Worm (Caenorhabditis elegans) whole organism, L1 larva: ENCODE data around the gene T13A10.1.

ENCODE experiments used
- C04F5.9 ChIP-seq: sonication (generic microtip); optimal IDR thresholded peaks from 2 replicates; lab custom pipeline; 2016; ENCODE audit warnings: missing genetic modification characterization, missing compliant biosample characterization
- C16A3.4 ChIP-seq: fragments of 150-350 bp; optimal IDR thresholded peaks from 2 replicates; lab custom pipeline; 2014; ENCODE audit warnings: missing biosample characterization, missing genetic modification characterization
- Y116A8C.19 ChIP-seq: sonication (generic microtip); optimal IDR thresholded peaks from 2 replicates; lab custom pipeline; 2016; ENCODE audit warnings: missing compliant biosample characterization, missing genetic modification characterization, borderline replicate concordance
- aly-2 ChIP-seq: fragments of 150-350 bp; optimal IDR thresholded peaks from 2 replicates; lab custom pipeline; 2014; ENCODE audit warnings: missing biosample characterization, missing genetic modification characterization
- ama-1 ChIP-seq: fragments of 150-350 bp; optimal IDR thresholded peaks from 2 replicates; lab custom pipeline; 2014
- blmp-1 ChIP-seq: fragments of 150-350 bp; optimal IDR thresholded peaks from 2 replicates; lab custom pipeline; 2014; ENCODE audit warnings: missing biosample characterization, missing genetic modification characterization
- ceh-8 ChIP-seq: fragments of 200-800 bp; sonication (Bioruptor generic); optimal IDR thresholded peaks from 2 replicates; lab custom pipeline; 2018; ENCODE audit warnings: mild to moderate bottlenecking, missing genetic modification characterization, moderate library complexity, missing compliant biosample characterization
- ceh-82 ChIP-seq, 3 experiments: fragments of 150-350 bp in 1 of 3; sonication (generic microtip) in 2 of 3; optimal IDR thresholded peaks; 2 replicates each; lab custom pipeline; 2014 to 2017; ENCODE audit warnings: missing biosample characterization in 3 of 3, missing genetic modification characterization in 3 of 3
- ceh-88 ChIP-seq: fragments of 200-800 bp; sonication (Bioruptor generic); IDR thresholded peaks from 2 replicates; pipeline ENCODE4 v1.3.6; 2022; ENCODE audit warnings: missing genetic modification characterization, missing compliant biosample characterization
- ceh-90 ChIP-seq: sonication (generic microtip); optimal IDR thresholded peaks from 2 replicates; lab custom pipeline; 2016; ENCODE audit warnings: missing genetic modification characterization, missing compliant biosample characterization
- ces-1 ChIP-seq: fragments of 150-350 bp; optimal IDR thresholded peaks from 2 replicates; lab custom pipeline; 2014; ENCODE audit warnings: missing biosample characterization, missing genetic modification reagents, missing genetic modification characterization
- dsc-1 ChIP-seq: sonication (generic microtip); optimal IDR thresholded peaks from 2 replicates; lab custom pipeline; 2016; ENCODE audit warnings: mild to moderate bottlenecking, missing genetic modification characterization, missing compliant biosample characterization
- egl-27 ChIP-seq, 2 experiments: fragments of 150-350 bp in 1 of 2; sonication (generic microtip); optimal IDR thresholded peaks; 3 replicates each; lab custom pipeline; 2017 to 2018; ENCODE audit warnings: missing biosample characterization in 2 of 2, missing genetic modification characterization in 2 of 2, missing genetic modification reagents in 2 of 2
- fkh-10 ChIP-seq: sonication (generic microtip); optimal IDR thresholded peaks from 2 replicates; lab custom pipeline; 2017; ENCODE audit warnings: missing biosample characterization, missing genetic modification reagents, missing genetic modification characterization
- fkh-8 ChIP-seq: sonication (generic microtip); optimal IDR thresholded peaks from 2 replicates; lab custom pipeline; 2016; ENCODE audit warnings: mild to moderate bottlenecking, missing genetic modification characterization, missing compliant biosample characterization
- fos-1 ChIP-seq: fragments of 150-350 bp; optimal IDR thresholded peaks from 2 replicates; lab custom pipeline; 2014; ENCODE audit warnings: missing biosample characterization, missing genetic modification characterization
- grh-1 ChIP-seq: fragments of 200-800 bp; sonication (Bioruptor generic); IDR thresholded peaks from 2 replicates; pipeline ENCODE4 v1.3.6; 2022; ENCODE audit warnings: missing genetic modification reagents, missing genetic modification characterization, missing compliant biosample characterization
- hpl-2 ChIP-seq: fragments of 150-350 bp; optimal IDR thresholded peaks from 2 replicates; lab custom pipeline; 2014; ENCODE audit warnings: missing biosample characterization, missing genetic modification reagents, missing genetic modification characterization
- isw-1 ChIP-seq: fragments of 200-800 bp; sonication (Bioruptor generic); IDR thresholded peaks from 2 replicates; pipeline ENCODE4 v1.3.6; 2022; ENCODE audit warnings: missing genetic modification characterization, missing compliant biosample characterization
- lin-13 ChIP-seq: fragments of 150-350 bp; optimal IDR thresholded peaks from 2 replicates; lab custom pipeline; 2014; ENCODE audit warnings: missing biosample characterization, missing genetic modification reagents, missing genetic modification characterization
- lin-15B ChIP-seq: fragments of 150-350 bp; sonication (generic microtip); optimal IDR thresholded peaks from 3 replicates; lab custom pipeline; 2014; ENCODE audit warnings: missing biosample characterization, missing genetic modification characterization
- lin-39 ChIP-seq: fragments of 150-350 bp; optimal IDR thresholded peaks from 2 replicates; lab custom pipeline; 2014; ENCODE audit warnings: missing biosample characterization, missing genetic modification reagents, missing genetic modification characterization
- mab-9 ChIP-seq: fragments of 200-800 bp; sonication (Bioruptor generic); IDR thresholded peaks from 2 replicates; pipeline ENCODE4 v1.3.6; 2022; ENCODE audit warnings: missing genetic modification reagents, missing genetic modification characterization, missing compliant biosample characterization
- mdl-1 ChIP-seq, 2 experiments: fragments of 150-350 bp; optimal IDR thresholded peaks; 2 replicates each; lab custom pipeline; 2014 to 2017; ENCODE audit warnings: missing biosample characterization in 2 of 2, missing genetic modification characterization in 2 of 2, inconsistent platforms in 1 of 2
- mef-2 ChIP-seq: fragments of 150-350 bp; optimal IDR thresholded peaks from 2 replicates; lab custom pipeline; 2014; ENCODE audit warnings: missing biosample characterization, missing genetic modification characterization
- nhr-12 ChIP-seq: sonication (generic microtip); optimal IDR thresholded peaks from 2 replicates; lab custom pipeline; 2017; ENCODE audit warnings: missing biosample characterization, missing genetic modification characterization
- nhr-19 ChIP-seq: fragments of 200-800 bp; sonication (Bioruptor generic); conservative IDR thresholded peaks from 2 replicates; pipeline ENCODE4 v1.3.6; 2022; ENCODE audit warnings: missing genetic modification characterization, missing compliant biosample characterization
- nhr-20 ChIP-seq: sonication (generic microtip); optimal IDR thresholded peaks from 2 replicates; lab custom pipeline; 2016; ENCODE audit warnings: mild to moderate bottlenecking, missing genetic modification characterization, missing compliant biosample characterization
- nhr-237 ChIP-seq: fragments of 150-350 bp; optimal IDR thresholded peaks from 2 replicates; lab custom pipeline; 2014; ENCODE audit warnings: missing biosample characterization, missing genetic modification characterization
- nhr-28 ChIP-seq: fragments of 150-350 bp; optimal IDR thresholded peaks from 2 replicates; lab custom pipeline; 2014; ENCODE audit warnings: missing biosample characterization, missing genetic modification characterization
- nhr-47 ChIP-seq: sonication (generic microtip); optimal IDR thresholded peaks from 2 replicates; lab custom pipeline; 2016; ENCODE audit warnings: mild to moderate bottlenecking, missing genetic modification characterization, moderate library complexity, missing compliant biosample characterization
- nhr-71 ChIP-seq: sonication (generic microtip); optimal IDR thresholded peaks from 2 replicates; lab custom pipeline; 2016; ENCODE audit warnings: mild to moderate bottlenecking, missing genetic modification characterization, moderate library complexity, missing compliant biosample characterization
- nhr-77 ChIP-seq: fragments of 150-350 bp; optimal IDR thresholded peaks from 2 replicates; lab custom pipeline; 2014; ENCODE audit warnings: missing biosample characterization, missing genetic modification characterization
- nhr-84 ChIP-seq: sonication (generic microtip); optimal IDR thresholded peaks from 2 replicates; lab custom pipeline; 2017; ENCODE audit warnings: missing biosample characterization, missing genetic modification characterization
- nhr-85 ChIP-seq: sonication (generic microtip); peaks from one replicate; lab custom pipeline; 2016; ENCODE audit warnings: missing genetic modification characterization, inconsistent platforms, missing compliant biosample characterization
- nhr-90 ChIP-seq: sonication (generic microtip); optimal IDR thresholded peaks from 2 replicates; lab custom pipeline; 2016; ENCODE audit warnings: mild to moderate bottlenecking, missing genetic modification characterization, missing compliant biosample characterization; ENCODE audit not compliant: poor library complexity
- pag-3 ChIP-seq: sonication (generic microtip); optimal IDR thresholded peaks from 2 replicates; lab custom pipeline; 2017; ENCODE audit warnings: missing genetic modification characterization, mild to moderate bottlenecking, missing compliant biosample characterization, antibody characterized with exemption, borderline replicate concordance; ENCODE audit not compliant: insufficient read depth
- pax-3 ChIP-seq: fragments of 200-800 bp; sonication (Bioruptor generic); optimal IDR thresholded peaks from 2 replicates; lab custom pipeline; 2018; ENCODE audit warnings: mild to moderate bottlenecking, missing genetic modification characterization, moderate library complexity, missing compliant biosample characterization
- pqm-1 ChIP-seq: sonication (generic microtip); optimal IDR thresholded peaks from 3 replicates; lab custom pipeline; 2017; ENCODE audit warnings: missing biosample characterization, missing genetic modification characterization
- rnt-1 ChIP-seq: sonication (generic microtip); optimal IDR thresholded peaks from 2 replicates; lab custom pipeline; 2016; ENCODE audit warnings: mild to moderate bottlenecking, missing genetic modification characterization, moderate library complexity, missing compliant biosample characterization
- snpc-4 ChIP-seq: fragments of 150-350 bp; optimal IDR thresholded peaks from 2 replicates; lab custom pipeline; 2014; ENCODE audit warnings: missing biosample characterization, missing genetic modification characterization
- snu-23 ChIP-seq: sonication (generic microtip); optimal IDR thresholded peaks from 2 replicates; lab custom pipeline; 2016; ENCODE audit warnings: missing genetic modification characterization, missing compliant biosample characterization
- sox-4 ChIP-seq: sonication (generic microtip); optimal IDR thresholded peaks from 2 replicates; lab custom pipeline; 2016; ENCODE audit warnings: missing genetic modification characterization, missing compliant biosample characterization
- sptf-1 ChIP-seq: fragments of 150-350 bp; optimal IDR thresholded peaks from 2 replicates; lab custom pipeline; 2014; ENCODE audit warnings: missing biosample characterization, missing genetic modification characterization
- swsn-7 ChIP-seq: sonication (generic microtip); optimal IDR thresholded peaks from 2 replicates; lab custom pipeline; 2016; ENCODE audit warnings: missing genetic modification characterization, missing compliant biosample characterization
- tlp-1 ChIP-seq: fragments of 150-350 bp; optimal IDR thresholded peaks from 2 replicates; lab custom pipeline; 2014; ENCODE audit warnings: missing biosample characterization, missing genetic modification characterization
- unc-30 ChIP-seq: sonication (generic microtip); optimal IDR thresholded peaks from 2 replicates; lab custom pipeline; 2017; ENCODE audit warnings: missing biosample characterization, missing genetic modification characterization
- unc-62 ChIP-seq: fragments of 150-350 bp; optimal IDR thresholded peaks from 2 replicates; lab custom pipeline; 2014; ENCODE audit warnings: missing biosample characterization, missing genetic modification reagents, missing genetic modification characterization
- unc-98 ChIP-seq: fragments of 200-800 bp; sonication (Bioruptor generic); IDR thresholded peaks from 2 replicates; pipeline ENCODE4 v1.3.6; 2022; ENCODE audit warnings: missing genetic modification characterization, missing compliant biosample characterization
- vab-15 ChIP-seq: sonication (generic microtip); optimal IDR thresholded peaks from 2 replicates; lab custom pipeline; 2017; ENCODE audit warnings: missing genotype, mild to moderate bottlenecking, missing genetic modification characterization, missing compliant biosample characterization
- zag-1 ChIP-seq: fragments of 150-350 bp; optimal IDR thresholded peaks from 2 replicates; lab custom pipeline; 2014; ENCODE audit warnings: missing biosample characterization, missing genetic modification characterization

T13A10.1 gene

DNA sequence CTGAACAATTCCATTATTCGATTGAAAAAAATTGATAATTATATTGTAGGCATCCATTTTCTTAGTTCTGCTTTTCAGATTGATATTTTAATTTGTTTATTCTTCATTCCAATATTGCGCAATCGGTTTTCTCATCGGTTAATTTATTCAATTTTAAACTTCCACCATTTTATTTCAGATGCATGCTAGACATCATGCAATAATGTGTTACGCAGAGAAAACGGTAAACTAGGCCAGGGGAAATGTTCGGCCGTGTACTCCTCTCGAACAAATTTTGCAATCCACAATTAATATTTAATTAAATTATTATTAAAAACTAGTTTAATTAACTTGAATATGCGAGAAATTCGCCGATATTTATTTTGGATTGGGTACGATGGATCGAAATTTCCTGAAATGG, 45.8 kb downstream of the T13A10.1 start, which contains the start of gene Y73B6BL.29 (continued):
- TF ChIP-seq fos-1 (tag; lab: Kevin White, UChicago): peak; percentile 88
- TF ChIP-seq ama-1 (lab: Kevin White, UChicago): peak; percentile 72
- TF ChIP-seq, all 84 proteins: peak for 67

DNA sequence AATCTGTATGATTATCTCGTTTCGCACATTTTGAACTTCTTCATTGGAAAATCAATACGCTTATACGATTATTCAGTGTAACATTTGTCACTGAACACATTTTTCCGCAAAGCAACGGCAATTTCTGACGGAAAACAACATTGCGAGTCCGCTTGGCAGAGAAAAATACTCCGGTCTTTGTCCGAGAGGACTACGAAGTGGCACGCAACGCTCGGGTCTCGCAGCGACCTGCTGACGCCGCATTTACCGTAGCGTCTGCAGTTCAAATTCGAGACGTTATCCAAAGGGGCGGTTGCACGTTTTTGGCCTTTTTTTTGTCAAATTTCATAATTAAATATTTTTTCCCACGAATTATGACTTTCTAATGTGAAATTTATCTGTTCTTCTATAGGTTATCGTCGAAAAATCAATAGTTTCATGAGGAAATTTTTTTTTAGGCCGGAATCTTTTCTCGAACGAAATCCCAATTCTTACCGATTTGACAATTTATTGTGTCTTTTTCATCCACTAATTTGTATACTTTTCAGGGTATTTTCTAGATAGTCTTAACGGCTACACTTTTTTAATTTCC, 47.9 kb downstream of the T13A10.1 start, which contains the start of gene sqd-1:
Gene sqd-1 (plus strand): TSS at position 521 of the 571 bp plus-strand sequence.
- peak; percentile 94 for TF ChIP-seq fkh-8
- peak; percentile 80 for TF ChIP-seq fkh-10 (GFP tag; lab: Kevin White, UChicago)
- peak; percentile 92 for TF ChIP-seq C04F5.9 (tag; lab: Kevin White, UChicago)
- peak; percentile 95 for TF ChIP-seq lin-15B (tag; lab: Kevin White, UChicago)
- TF ChIP-seq ceh-90 (tag; lab: Kevin White, UChicago): peak; percentile 70
- no peak for TF ChIP-seq sptf-1 (tag; lab: Kevin White, UChicago)
- TF ChIP-seq unc-98 (GFP tag; lab: Robert Waterston, UW): peak; percentile 67; the same call in 1 of the 2 replicates
- TF ChIP-seq unc-30 (tag; lab: Kevin White, UChicago): no peak
- peak; percentile 98 for TF ChIP-seq nhr-19
- peak; percentile 93 for TF ChIP-seq ceh-88 (GFP tag; lab: Robert Waterston, UW)
- TF ChIP-seq nhr-90 (tag; lab: Kevin White, UChicago): peak; percentile 98
- TF ChIP-seq Y116A8C.19: peak; percentile 8
- TF ChIP-seq aly-2: peak; percentile 71
- TF ChIP-seq lin-13 (GFP tag; lab: Kevin White, UChicago): peak; percentile 95
- no peak for TF ChIP-seq nhr-84 (tag; lab: Kevin White, UChicago)
- TF ChIP-seq ceh-8 (GFP tag; lab: Kevin White, UChicago): peak; percentile 98
- TF ChIP-seq isw-1 (GFP tag; lab: Robert Waterston, UW): peak; percentile 98
- no peak for TF ChIP-seq nhr-28
- TF ChIP-seq pax-3 (tag; lab: Kevin White, UChicago): peak; percentile 95
- TF ChIP-seq nhr-77: peak; percentile 89
- TF ChIP-seq nhr-237 (tag; lab: Kevin White, UChicago): peak; percentile 81
- TF ChIP-seq grh-1: peak; percentile 97
- peak; percentile 92 for TF ChIP-seq sox-4
- TF ChIP-seq nhr-85 (tag; lab: Kevin White, UChicago): peak; percentile 98
- TF ChIP-seq lin-39 (tag; lab: Kevin White, UChicago): peak; percentile 92
- TF ChIP-seq mab-9 (GFP tag; lab: Robert Waterston, UW): peak; percentile 96
- peak; percentile 92 for TF ChIP-seq mef-2 (tag; lab: Kevin White, UChicago)
- peak; percentile 60 for TF ChIP-seq hpl-2 (GFP tag; lab: Kevin White, UChicago)
- TF ChIP-seq zag-1 (tag; lab: Kevin White, UChicago): peak; percentile 8
- TF ChIP-seq rnt-1: peak; percentile 98
- peak; percentile 98 for TF ChIP-seq nhr-20 (tag; lab: Kevin White, UChicago)
- TF ChIP-seq snu-23 (GFP tag; lab: Kevin White, UChicago): peak; percentile 98
- TF ChIP-seq vab-15 (tag; lab: Kevin White, UChicago): peak; percentile 93
- no peak for TF ChIP-seq ces-1 (GFP tag; lab: Kevin White, UChicago)
- peak; percentile 82 for TF ChIP-seq snpc-4 (tag; lab: Kevin White, UChicago)
- peak in 1 of 2 experiments; percentile 52 for TF ChIP-seq egl-27 (tag; optimal IDR thresholded peaks at IDR 0.05; lab: Kevin White, UChicago)
- peak in 1 of 2 experiments; percentile 92 for TF ChIP-seq mdl-1 (tag; optimal IDR thresholded peaks at IDR 0.05; lab: Kevin White, UChicago)
- peak; percentile 98 for TF ChIP-seq nhr-47 (tag; lab: Kevin White, UChicago)
- TF ChIP-seq pqm-1: no peak
- TF ChIP-seq tlp-1 (tag; lab: Kevin White, UChicago): no peak
- peak; percentile 99 for TF ChIP-seq nhr-71
- TF ChIP-seq pag-3 (tag; lab: Kevin White, UChicago): no peak
- peak; percentile 97 for TF ChIP-seq dsc-1 (tag; lab: Kevin White, UChicago)
- TF ChIP-seq ceh-82 (tag; optimal IDR thresholded peaks at IDR 0.05; lab: Kevin White, UChicago): peak; percentile 97 to 98 (median 97)
- TF ChIP-seq unc-62: no peak
- TF ChIP-seq swsn-7 (tag; lab: Kevin White, UChicago): peak; percentile 98
- peak; percentile 96 for TF ChIP-seq C16A3.4 (tag; lab: Kevin White, UChicago)
- peak; percentile 46 for TF ChIP-seq nhr-12 (tag; lab: Kevin White, UChicago)
- TF ChIP-seq blmp-1 (tag; lab: Kevin White, UChicago): peak; percentile 77
